Fruit fly (Drosophila melanogaster) whole organism, embryonic: ENCODE results near the gene CG31650.

ENCODE experiments used
- Asciz ChIP-seq: fragments of 200-800 bp; sonication (Bioruptor generic); optimal IDR thresholded peaks from 2 replicates; lab custom pipeline; 2017; ENCODE audit warnings: missing biosample characterization, mild to moderate bottlenecking, missing genetic modification characterization, missing genetic modification reagents
- Atf3 ChIP-seq: fragments of 200-800 bp; sonication (Bioruptor generic); optimal IDR thresholded peaks from 3 replicates; lab custom pipeline; 2016; ENCODE audit warnings: missing biosample characterization, missing genetic modification characterization
- Blimp-1 ChIP-seq: fragments of 200-800 bp; sonication (Bioruptor generic); optimal IDR thresholded peaks from 3 replicates; lab custom pipeline; 2018; ENCODE audit warnings: missing biosample characterization, missing genetic modification characterization, mild to moderate bottlenecking, moderate library complexity, missing genetic modification reagents
- CG10431 ChIP-seq: fragments of 200-800 bp; sonication (Bioruptor generic); optimal IDR thresholded peaks from 3 replicates; lab custom pipeline; 2018; ENCODE audit warnings: missing biosample characterization, mild to moderate bottlenecking, missing genetic modification characterization
- CG10543 ChIP-seq: fragments of 200-800 bp; sonication (Bioruptor generic); optimal IDR thresholded peaks from 3 replicates; lab custom pipeline; 2017; ENCODE audit warnings: missing biosample characterization, mild to moderate bottlenecking, missing genetic modification characterization, moderate library complexity
- CG11696 ChIP-seq: fragments of 200-800 bp; sonication (Bioruptor generic); IDR thresholded peaks from 2 replicates; pipeline ENCODE4 v1.3.6; 2022; ENCODE audit warnings: missing biosample characterization, missing genetic modification characterization
- CG12769 ChIP-seq: fragments of 200-800 bp; sonication (Bioruptor generic); optimal IDR thresholded peaks from 2 replicates; lab custom pipeline; 2019; ENCODE audit warnings: missing biosample characterization, mild to moderate bottlenecking, missing genetic modification characterization, moderate library complexity
- CG13894 ChIP-seq: fragments of 200-800 bp; sonication (Bioruptor generic); optimal IDR thresholded peaks from 3 replicates; lab custom pipeline; 2018; ENCODE audit warnings: missing biosample characterization, mild to moderate bottlenecking, missing genetic modification characterization, moderate library complexity
- CG2199 ChIP-seq: fragments of 200-800 bp; sonication (Bioruptor generic); IDR thresholded peaks from 3 replicates; pipeline ENCODE4 v1.3.6; 2022; ENCODE audit warnings: missing biosample characterization, missing genetic modification characterization
- CG2202 ChIP-seq: fragments of 200-800 bp; sonication (Bioruptor generic); optimal IDR thresholded peaks from 2 replicates; lab custom pipeline; 2018; ENCODE audit warnings: missing biosample characterization, mild to moderate bottlenecking, missing genetic modification characterization
- CG30403 ChIP-seq: fragments of 200-800 bp; sonication (Bioruptor generic); optimal IDR thresholded peaks from 3 replicates; lab custom pipeline; 2016; ENCODE audit warnings: missing biosample characterization, missing genetic modification characterization
- CG32772 ChIP-seq: fragments of 200-800 bp; sonication (Bioruptor generic); IDR thresholded peaks from 2 replicates; pipeline ENCODE4 v1.3.6; 2022; ENCODE audit warnings: missing biosample characterization, missing genetic modification characterization
- CG3281 ChIP-seq: fragments of 200-800 bp; sonication (Bioruptor generic); optimal IDR thresholded peaks from 3 replicates; lab custom pipeline; 2017; ENCODE audit warnings: missing biosample characterization, mild to moderate bottlenecking, missing genetic modification characterization
- CG4282 ChIP-seq: fragments of 200-800 bp; sonication (Bioruptor generic); optimal IDR thresholded peaks from 2 replicates; lab custom pipeline; 2016; ENCODE audit warnings: missing biosample characterization, missing genetic modification characterization
- CG6175 ChIP-seq: fragments of 200-800 bp; sonication (Bioruptor generic); IDR thresholded peaks from 3 replicates; pipeline ENCODE4 v1.3.6; 2022; ENCODE audit warnings: missing biosample characterization, missing genetic modification characterization
- CG6683 ChIP-seq: fragments of 200-800 bp; sonication (Bioruptor generic); optimal IDR thresholded peaks from 2 replicates; lab custom pipeline; 2017; ENCODE audit warnings: missing biosample characterization, mild to moderate bottlenecking, missing genetic modification characterization, missing genetic modification reagents
- CG9727 ChIP-seq: fragments of 200-800 bp; sonication (Bioruptor generic); optimal IDR thresholded peaks from 3 replicates; lab custom pipeline; 2017; ENCODE audit warnings: missing biosample characterization, mild to moderate bottlenecking, missing genetic modification characterization
- D19A ChIP-seq: fragments of 200-800 bp; optimal IDR thresholded peaks from 3 replicates; lab custom pipeline; 2019; ENCODE audit warnings: missing biosample characterization, mild to moderate bottlenecking, missing genetic modification characterization, moderate library complexity
- Dp ChIP-seq: fragments of 200-800 bp; sonication (Bioruptor generic); optimal IDR thresholded peaks from 2 replicates; lab custom pipeline; 2018; ENCODE audit warnings: missing biosample characterization, mild to moderate bottlenecking, missing genetic modification characterization, moderate library complexity
- Drgx ChIP-seq: fragments of 200-800 bp; sonication (Bioruptor generic); IDR thresholded peaks from 2 replicates; pipeline ENCODE4 v1.3.6; 2022; ENCODE audit warnings: missing biosample characterization, missing genetic modification characterization
- Hr78 ChIP-seq, 2 experiments: fragments of 200-800 bp in 1 of 2; fragments of >200 bp in 1 of 2; sonication (Bioruptor generic) in 1 of 2; optimal IDR thresholded peaks; 2 replicates each; lab custom pipeline; 2017 to 2019; ENCODE audit warnings: missing biosample characterization in 2 of 2, missing genetic modification characterization in 2 of 2, mild to moderate bottlenecking in 1 of 2, moderate library complexity in 1 of 2
- Kr ChIP-seq: fragments of 200-800 bp; sonication (Bioruptor generic); optimal IDR thresholded peaks from 2 replicates; lab custom pipeline; 2017; ENCODE audit warnings: missing biosample characterization, mild to moderate bottlenecking, missing genetic modification characterization
- Med ChIP-seq: fragments of 200-800 bp; sonication (Bioruptor generic); peaks from one replicate; lab custom pipeline; 2016; ENCODE audit warnings: missing biosample characterization, missing genetic modification characterization, mild to moderate bottlenecking, inconsistent platforms, moderate library complexity
- Opbp ChIP-seq: fragments of 200-800 bp; sonication (Bioruptor generic); IDR thresholded peaks from 3 replicates; pipeline ENCODE4 v1.3.6; 2022; ENCODE audit warnings: missing biosample characterization, missing genetic modification characterization; ENCODE audit not compliant: partially characterized antibody
- Ptx1 ChIP-seq: fragments of 200-800 bp; sonication (Bioruptor generic); IDR thresholded peaks from 2 replicates; pipeline ENCODE4 v1.3.6; 2022; ENCODE audit warnings: missing biosample characterization, missing genetic modification characterization
- al ChIP-seq: fragments of 200-800 bp; sonication (Bioruptor generic); IDR thresholded peaks from 2 replicates; pipeline ENCODE4 v1.3.6; 2022; ENCODE audit warnings: missing biosample characterization, missing genetic modification characterization
- btn ChIP-seq: fragments of 200-800 bp; sonication (Bioruptor generic); optimal IDR thresholded peaks from 2 replicates; lab custom pipeline; 2016; ENCODE audit warnings: missing biosample characterization, missing genetic modification characterization
- chinmo ChIP-seq: fragments of 200-800 bp; sonication (Bioruptor generic); IDR thresholded peaks from 4 replicates; pipeline ENCODE4 v1.3.6; 2022; ENCODE audit warnings: missing biosample characterization, missing genetic modification characterization; ENCODE audit not compliant: partially characterized antibody
- chm ChIP-seq: fragments of 200-800 bp; sonication (Bioruptor generic); IDR thresholded peaks from 2 replicates; pipeline ENCODE4 v1.3.6; 2022; ENCODE audit warnings: missing biosample characterization, missing genetic modification characterization
- ci ChIP-seq: fragments of 200-800 bp; sonication (Bioruptor generic); IDR thresholded peaks from 3 replicates; pipeline ENCODE4 v1.3.6; 2022; ENCODE audit warnings: missing biosample characterization, missing genetic modification characterization
- crp ChIP-seq, 2 experiments: fragments of 200-800 bp; sonication (Bioruptor generic); optimal IDR thresholded peaks; 2 replicates in 1 of 2; 3 replicates in 1 of 2; lab custom pipeline; 2017; ENCODE audit warnings: missing biosample characterization in 2 of 2, missing genetic modification characterization in 2 of 2, mild to moderate bottlenecking in 1 of 2, moderate library complexity in 1 of 2
- exex ChIP-seq: fragments of 200-800 bp; sonication (Bioruptor generic); optimal IDR thresholded peaks from 4 replicates; lab custom pipeline; 2018; ENCODE audit warnings: missing biosample characterization, mild to moderate bottlenecking, missing genetic modification characterization, moderate library complexity
- ftz-f1 ChIP-seq: fragments of 200-800 bp; sonication (Bioruptor generic); optimal IDR thresholded peaks from 2 replicates; lab custom pipeline; 2016; ENCODE audit warnings: missing biosample characterization, missing genetic modification characterization
- ken ChIP-seq: fragments of 200-800 bp; sonication (Bioruptor generic); IDR thresholded peaks from 3 replicates; pipeline ENCODE4 v1.3.6; 2022; ENCODE audit warnings: missing biosample characterization, missing genetic modification characterization
- klu ChIP-seq: fragments of 200-800 bp; sonication (Bioruptor generic); IDR thresholded peaks from 2 replicates; pipeline ENCODE4 v1.3.6; 2022; ENCODE audit warnings: missing biosample characterization, missing genetic modification characterization
- kni ChIP-seq: fragments of 200-800 bp; sonication (Bioruptor generic); optimal IDR thresholded peaks from 3 replicates; lab custom pipeline; 2017; ENCODE audit warnings: mild to moderate bottlenecking, missing biosample characterization, missing genetic modification reagents, missing genetic modification characterization
- lab ChIP-seq: fragments of 200-800 bp; sonication (Bioruptor generic); optimal IDR thresholded peaks from 3 replicates; lab custom pipeline; 2017; ENCODE audit warnings: missing biosample characterization, missing genetic modification characterization, mild to moderate bottlenecking, moderate library complexity, missing genetic modification reagents
- lola ChIP-seq, 3 experiments: fragments of >200 bp in 2 of 3; fragments of 200-800 bp in 1 of 3; sonication (Bioruptor generic) in 1 of 3; optimal IDR thresholded peaks; 2 replicates each; lab custom pipeline; 2017 to 2019; ENCODE audit warnings: missing biosample characterization in 3 of 3, missing genetic modification characterization in 3 of 3, mild to moderate bottlenecking in 1 of 3, moderate library complexity in 1 of 3
- oc ChIP-seq: fragments of 200-800 bp; sonication (Bioruptor generic); optimal IDR thresholded peaks from 2 replicates; lab custom pipeline; 2018; ENCODE audit warnings: missing biosample characterization, mild to moderate bottlenecking, missing genetic modification characterization, moderate library complexity
- pb ChIP-seq: fragments of 200-800 bp; sonication (Bioruptor generic); optimal IDR thresholded peaks from 3 replicates; lab custom pipeline; 2016; ENCODE audit warnings: missing biosample characterization, missing genetic modification characterization
- phol ChIP-seq: fragments of 200-800 bp; sonication (Bioruptor generic); optimal IDR thresholded peaks from 3 replicates; lab custom pipeline; 2018; ENCODE audit warnings: missing biosample characterization, mild to moderate bottlenecking, missing genetic modification characterization, moderate library complexity
- ranshi ChIP-seq: fragments of 200-800 bp; sonication (Bioruptor generic); IDR thresholded peaks from 2 replicates; pipeline ENCODE4 v1.3.6; 2022; ENCODE audit warnings: missing biosample characterization, missing genetic modification characterization
- sd ChIP-seq: fragments of 200-800 bp; sonication (Bioruptor generic); optimal IDR thresholded peaks from 3 replicates; lab custom pipeline; 2018; ENCODE audit warnings: missing biosample characterization, mild to moderate bottlenecking, missing genetic modification characterization, moderate library complexity
- sens ChIP-seq: fragments of 200-800 bp; sonication (Bioruptor generic); peaks from one replicate; lab custom pipeline; 2016; ENCODE audit warnings: missing biosample characterization, missing genetic modification characterization
- sqz ChIP-seq: fragments of 200-800 bp; sonication (Bioruptor generic); optimal IDR thresholded peaks from 3 replicates; lab custom pipeline; 2018; ENCODE audit warnings: missing biosample characterization, mild to moderate bottlenecking, missing genetic modification characterization
- toy ChIP-seq: fragments of 200-800 bp; sonication (Bioruptor generic); IDR thresholded peaks from 2 replicates; pipeline ENCODE4 v1.3.6; 2022; ENCODE audit warnings: missing biosample characterization, missing genetic modification characterization
- unc-4 ChIP-seq: fragments of 200-800 bp; sonication (Bioruptor generic); IDR thresholded peaks from 2 replicates; pipeline ENCODE4 v1.3.6; 2022; ENCODE audit warnings: missing biosample characterization, missing genetic modification characterization; ENCODE audit not compliant: partially characterized antibody
- wek ChIP-seq: fragments of 200-800 bp; sonication (Bioruptor generic); optimal IDR thresholded peaks from 3 replicates; lab custom pipeline; 2018; ENCODE audit warnings: missing biosample characterization, mild to moderate bottlenecking, missing genetic modification characterization, moderate library complexity

CG31650 gene

DNA sequence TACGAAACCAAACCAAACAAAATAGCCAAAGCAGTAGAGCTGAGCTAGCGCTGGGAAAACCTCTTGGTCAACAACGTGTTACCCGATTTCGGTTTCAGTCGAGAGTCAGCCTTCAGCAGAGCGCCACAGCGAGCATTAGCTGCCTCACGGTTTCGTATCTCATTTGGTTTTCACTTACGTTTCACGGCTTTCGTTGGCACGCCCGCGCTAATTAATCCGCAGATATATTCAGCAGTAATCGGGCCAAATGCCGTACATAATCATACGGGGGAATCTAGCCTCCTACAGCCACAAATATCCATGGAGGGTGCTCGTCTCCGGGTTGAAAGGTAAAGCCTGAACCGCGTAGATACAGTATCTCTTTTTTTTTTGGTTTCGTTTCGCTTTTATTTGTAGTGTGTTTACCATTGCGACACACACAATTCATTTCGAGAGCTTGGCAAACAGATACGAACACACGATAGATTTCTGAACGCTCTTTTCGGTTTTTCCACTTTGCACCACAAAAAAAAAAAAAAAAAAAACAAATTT lies at the start of gene CG31650:
CG31650 (minus strand) TSS at position 352 of the 531 bp plus-strand sequence.
- TF ChIP-seq toy (GFP tag; lab: Robert Waterston, UW) = no peak
- TF ChIP-seq Blimp-1 (GFP tag; lab: Kevin White, UChicago) = peak; percentile 42
- TF ChIP-seq CG30403 = no peak
- TF ChIP-seq lola (GFP tag; optimal IDR thresholded peaks at IDR 0.05; lab: Kevin White, UChicago) = no peak
- TF ChIP-seq phol = no peak
- TF ChIP-seq sd (tag; lab: Kevin White, UChicago) = peak; percentile 30
- peak; percentile 17; the same call in 1 of the 2 replicates for TF ChIP-seq Drgx (GFP tag; lab: Robert Waterston, UW)
- TF ChIP-seq crp (GFP tag; optimal IDR thresholded peaks at IDR 0.05; lab: Kevin White, UChicago) = no peak
- TF ChIP-seq Dp = no peak
- peak; percentile 42; the same call in 2 of the 3 replicates for TF ChIP-seq CG6175
- TF ChIP-seq Asciz (GFP tag; lab: Kevin White, UChicago) = no peak
- TF ChIP-seq chinmo (GFP tag; lab: Robert Waterston, UW) = peak; percentile 76; the same call in 1 of the 4 replicates
- TF ChIP-seq CG4282 (GFP tag; lab: Kevin White, UChicago) = peak; percentile 14
- no peak for TF ChIP-seq ranshi
- TF ChIP-seq CG32772 = peak; percentile 27; the same call in 1 of the 2 replicates
- peak; percentile 43 for TF ChIP-seq CG10543 (GFP tag; lab: Kevin White, UChicago)
- TF ChIP-seq ken = peak; percentile 12; the same call in 1 of the 3 replicates
- TF ChIP-seq pb (GFP tag; lab: Kevin White, UChicago) = peak; percentile 36
- no peak for TF ChIP-seq CG10431 (GFP tag; lab: Kevin White, UChicago)
- TF ChIP-seq Kr (GFP tag; lab: Kevin White, UChicago) = no peak
- peak; percentile 17 for TF ChIP-seq sens (GFP tag; lab: Kevin White, UChicago)
- TF ChIP-seq Opbp (GFP tag; lab: Robert Waterston, UW) = no peak
- no peak for TF ChIP-seq sqz
- no peak for TF ChIP-seq CG2202
- TF ChIP-seq D19A (tag; lab: Kevin White, UChicago) = no peak
- 0 out of 2 replicates have a peak, but pooled peaks have one; percentile 37 for TF ChIP-seq unc-4 (GFP tag; lab: Robert Waterston, UW)
- TF ChIP-seq kni (GFP tag; lab: Kevin White, UChicago) = peak; percentile 65
- TF ChIP-seq CG11696 (GFP tag; lab: Robert Waterston, UW) = 0 out of 2 replicates have a peak, but pooled peaks have one; percentile 25
- TF ChIP-seq Hr78 (GFP tag; optimal IDR thresholded peaks at IDR 0.05; lab: Kevin White, UChicago) = peak in 1 of 2 experiments; percentile 90
- no peak for TF ChIP-seq CG3281 (GFP tag; lab: Kevin White, UChicago)
- no peak for TF ChIP-seq Atf3 (GFP tag; lab: Kevin White, UChicago)
- TF ChIP-seq al = no peak
- peak; percentile 33 for TF ChIP-seq CG13894 (tag; lab: Kevin White, UChicago)
- TF ChIP-seq lab (GFP tag; lab: Kevin White, UChicago) = peak; percentile 16
- TF ChIP-seq klu (GFP tag; lab: Robert Waterston, UW) = no peak
- TF ChIP-seq CG6683 (GFP tag; lab: Kevin White, UChicago) = no peak
- peak; percentile 35 for TF ChIP-seq Med
- TF ChIP-seq btn = peak; percentile 13
- peak; percentile 21; the same call in 1 of the 3 replicates for TF ChIP-seq CG2199 (GFP tag; lab: Robert Waterston, UW)
- TF ChIP-seq CG9727 (GFP tag; lab: Kevin White, UChicago) = no peak
- TF ChIP-seq exex (tag; lab: Kevin White, UChicago) = peak; percentile 49
- TF ChIP-seq Ptx1 (GFP tag; lab: Robert Waterston, UW) = 0 out of 2 replicates have a peak, but pooled peaks have one; percentile 7
- peak; percentile 7; the same call in 2 of the 3 replicates for TF ChIP-seq ci
- TF ChIP-seq oc (tag; lab: Kevin White, UChicago) = peak; percentile 29
- TF ChIP-seq ftz-f1 (GFP tag; lab: Kevin White, UChicago) = peak; percentile 11
- TF ChIP-seq CG12769 (tag; lab: Kevin White, UChicago) = peak; percentile 24
- TF ChIP-seq chm (GFP tag; lab: Robert Waterston, UW) = peak; percentile 53
- TF ChIP-seq wek (GFP tag; lab: Kevin White, UChicago) = peak; percentile 18
